Fruit fly (Drosophila melanogaster) whole organism, embryonic: Measurements from ENCODE around the gene PMP34.

Source experiments
- Awh ChIP-seq: fragments of 200-800 bp; sonication (Bioruptor generic); IDR thresholded peaks from 2 replicates; pipeline ENCODE4, ENCODE4 v1.3.6; 2022; ENCODE audit warnings: missing biosample characterization, missing genetic modification characterization
- Blimp-1 ChIP-seq: fragments of 200-800 bp; sonication (Bioruptor generic); optimal IDR thresholded peaks from 3 replicates; lab custom pipeline; 2018; ENCODE audit warnings: missing biosample characterization, missing genetic modification characterization, mild to moderate bottlenecking, moderate library complexity, missing genetic modification reagents
- CG10366 ChIP-seq: fragments of 200-800 bp; sonication (Bioruptor generic); IDR thresholded peaks from 2 replicates; pipeline ENCODE4 v1.3.6; 2022; ENCODE audit warnings: missing biosample characterization, missing genetic modification characterization
- CG10543 ChIP-seq: fragments of 200-800 bp; sonication (Bioruptor generic); optimal IDR thresholded peaks from 3 replicates; lab custom pipeline; 2017; ENCODE audit warnings: missing biosample characterization, mild to moderate bottlenecking, missing genetic modification characterization, moderate library complexity
- CG11085 ChIP-seq: fragments of 200-800 bp; sonication (Bioruptor generic); IDR thresholded peaks from 2 replicates; pipeline ENCODE4 v1.3.6; 2022; ENCODE audit warnings: missing biosample characterization, missing genetic modification characterization
- CG11456 ChIP-seq: fragments of 200-800 bp; sonication (Bioruptor generic); IDR thresholded peaks from 3 replicates; pipeline ENCODE4 v1.3.6; 2022; ENCODE audit warnings: missing biosample characterization, missing genetic modification characterization
- CG12155 ChIP-seq: fragments of 200-800 bp; sonication (Bioruptor generic); optimal IDR thresholded peaks from 3 replicates; lab custom pipeline; 2016; ENCODE audit warnings: missing biosample characterization, missing genetic modification characterization
- CG12659 ChIP-seq: fragments of 200-800 bp; sonication (Bioruptor generic); optimal IDR thresholded peaks from 3 replicates; lab custom pipeline; 2017; ENCODE audit warnings: mild to moderate bottlenecking, missing biosample characterization, missing genetic modification reagents, missing genetic modification characterization
- CG12744 ChIP-seq: fragments of 200-800 bp; sonication (Bioruptor generic); optimal IDR thresholded peaks from 2 replicates; lab custom pipeline; 2016; ENCODE audit warnings: missing biosample characterization, missing genetic modification characterization
- CG1792 ChIP-seq: fragments of 200-800 bp; sonication (Bioruptor generic); optimal IDR thresholded peaks from 2 replicates; lab custom pipeline; 2016; ENCODE audit warnings: missing biosample characterization, missing genetic modification characterization
- CG18262 ChIP-seq: fragments of 200-800 bp; optimal IDR thresholded peaks from 3 replicates; lab custom pipeline; 2019; ENCODE audit warnings: missing biosample characterization, mild to moderate bottlenecking, missing genetic modification characterization, moderate library complexity
- CG2120 ChIP-seq: fragments of 200-800 bp; sonication (Bioruptor generic); optimal IDR thresholded peaks from 3 replicates; lab custom pipeline; 2016; ENCODE audit warnings: missing biosample characterization, missing genetic modification characterization
- CG2199 ChIP-seq: fragments of 200-800 bp; sonication (Bioruptor generic); IDR thresholded peaks from 3 replicates; pipeline ENCODE4 v1.3.6; 2022; ENCODE audit warnings: missing biosample characterization, missing genetic modification characterization
- CG2678 ChIP-seq: fragments of 200-800 bp; sonication (Bioruptor generic); optimal IDR thresholded peaks from 3 replicates; lab custom pipeline; 2019; ENCODE audit warnings: missing biosample characterization, mild to moderate bottlenecking, missing genetic modification characterization, moderate library complexity
- CG30403 ChIP-seq: fragments of 200-800 bp; sonication (Bioruptor generic); optimal IDR thresholded peaks from 3 replicates; lab custom pipeline; 2016; ENCODE audit warnings: missing biosample characterization, missing genetic modification characterization
- CG3065 ChIP-seq: fragments of 200-800 bp; sonication (Bioruptor generic); optimal IDR thresholded peaks from 2 replicates; lab custom pipeline; 2016; ENCODE audit warnings: missing biosample characterization, missing genetic modification characterization
- CG34376 ChIP-seq: fragments of 200-800 bp; sonication (Bioruptor generic); optimal IDR thresholded peaks from 2 replicates; lab custom pipeline; 2018; ENCODE audit warnings: missing biosample characterization, mild to moderate bottlenecking, missing genetic modification characterization
- CG6654 ChIP-seq: fragments of 200-800 bp; sonication (Bioruptor generic); optimal IDR thresholded peaks from 2 replicates; lab custom pipeline; 2017; ENCODE audit warnings: missing biosample characterization, mild to moderate bottlenecking, missing genetic modification characterization
- CG6854 ChIP-seq: fragments of 200-800 bp; sonication (Bioruptor generic); optimal IDR thresholded peaks from 3 replicates; lab custom pipeline; 2017; ENCODE audit warnings: missing biosample characterization, mild to moderate bottlenecking, missing genetic modification characterization
- CG9932 ChIP-seq: fragments of 200-800 bp; sonication (Bioruptor generic); IDR thresholded peaks from 2 replicates; pipeline ENCODE4 v1.3.6; 2022; ENCODE audit warnings: missing biosample characterization, missing genetic modification characterization
- CrebB ChIP-seq: fragments of 200-800 bp; sonication (Bioruptor generic); optimal IDR thresholded peaks from 3 replicates; lab custom pipeline; 2018; ENCODE audit warnings: missing biosample characterization, mild to moderate bottlenecking, missing genetic modification characterization
- Ets97D ChIP-seq: fragments of 200-800 bp; sonication (Bioruptor generic); optimal IDR thresholded peaks from 3 replicates; lab custom pipeline; 2016; ENCODE audit warnings: missing biosample characterization, missing genetic modification characterization
- Jarid2 ChIP-seq: fragments of 200-800 bp; sonication (Bioruptor generic); optimal IDR thresholded peaks from 3 replicates; lab custom pipeline; 2017; ENCODE audit warnings: mild to moderate bottlenecking, missing biosample characterization, missing genetic modification reagents, missing genetic modification characterization
- Mad ChIP-seq: fragments of 200-800 bp; sonication (Bioruptor generic); optimal IDR thresholded peaks from 2 replicates; lab custom pipeline; 2016; ENCODE audit warnings: missing biosample characterization, missing genetic modification characterization
- Meics ChIP-seq: fragments of 200-800 bp; sonication (Bioruptor generic); optimal IDR thresholded peaks from 2 replicates; lab custom pipeline; 2017; ENCODE audit warnings: missing biosample characterization, mild to moderate bottlenecking, missing genetic modification characterization
- Sox102F ChIP-seq: fragments of 200-800 bp; sonication (Bioruptor generic); optimal IDR thresholded peaks from 2 replicates; lab custom pipeline; 2018; ENCODE audit warnings: missing biosample characterization, mild to moderate bottlenecking, missing genetic modification characterization, moderate library complexity
- Sry-δ ChIP-seq: fragments of 200-800 bp; sonication (Bioruptor generic); optimal IDR thresholded peaks from 2 replicates; lab custom pipeline; 2016; ENCODE audit warnings: missing biosample characterization, missing genetic modification characterization
- Stat92E ChIP-seq, 3 experiments: fragments of >200 bp in 2 of 3; fragments of 200-800 bp in 1 of 3; sonication (Bioruptor generic) in 1 of 3; optimal IDR thresholded peaks; 2 replicates each; lab custom pipeline; 2017 to 2019; ENCODE audit warnings: missing biosample characterization in 3 of 3, missing genetic modification characterization in 3 of 3, mild to moderate bottlenecking in 1 of 3, moderate library complexity in 1 of 3
- Usf ChIP-seq: fragments of 200-800 bp; sonication (Bioruptor generic); optimal IDR thresholded peaks from 2 replicates; lab custom pipeline; 2017; ENCODE audit warnings: missing genotype, missing biosample characterization, missing genetic modification characterization
- YL-1 ChIP-seq: fragments of 200-800 bp; sonication (Bioruptor generic); optimal IDR thresholded peaks from 3 replicates; lab custom pipeline; 2017; ENCODE audit warnings: missing biosample characterization, mild to moderate bottlenecking, missing genetic modification characterization
- crc ChIP-seq: fragments of 200-800 bp; sonication (Bioruptor generic); optimal IDR thresholded peaks from 2 replicates; lab custom pipeline; 2016; ENCODE audit warnings: missing biosample characterization, missing genetic modification characterization
- da ChIP-seq: fragments of 200-800 bp; sonication (Bioruptor generic); optimal IDR thresholded peaks from 2 replicates; lab custom pipeline; 2016; ENCODE audit warnings: missing biosample characterization, missing genetic modification characterization
- dimm ChIP-seq: fragments of 200-800 bp; sonication (Bioruptor generic); IDR thresholded peaks from 2 replicates; pipeline ENCODE4 v1.3.6; 2022; ENCODE audit warnings: missing biosample characterization, missing genetic modification characterization
- gfzf ChIP-seq: fragments of 200-800 bp; sonication (Bioruptor generic); optimal IDR thresholded peaks from 2 replicates; lab custom pipeline; 2016; ENCODE audit warnings: missing biosample characterization, mild to moderate bottlenecking, missing genetic modification characterization, moderate library complexity
- gsb ChIP-seq: fragments of 200-800 bp; sonication (Bioruptor generic); IDR thresholded peaks from 2 replicates; pipeline ENCODE4 v1.3.6; 2022; ENCODE audit warnings: missing biosample characterization, missing genetic modification characterization
- her ChIP-seq: fragments of 200-800 bp; sonication (Bioruptor generic); optimal IDR thresholded peaks from 2 replicates; lab custom pipeline; 2016; ENCODE audit warnings: missing biosample characterization, missing genetic modification characterization
- hth ChIP-seq: fragments of >200 bp; optimal IDR thresholded peaks from 2 replicates; lab custom pipeline; 2017; ENCODE audit warnings: inconsistent platforms
- jigr1 ChIP-seq: fragments of 200-800 bp; sonication (Bioruptor generic); IDR thresholded peaks from 3 replicates; pipeline ENCODE4 v1.3.6; 2022; ENCODE audit warnings: missing biosample characterization, missing genetic modification characterization
- klu ChIP-seq: fragments of 200-800 bp; sonication (Bioruptor generic); IDR thresholded peaks from 2 replicates; pipeline ENCODE4 v1.3.6; 2022; ENCODE audit warnings: missing biosample characterization, missing genetic modification characterization
- lbe ChIP-seq: fragments of 200-800 bp; sonication (Bioruptor generic); optimal IDR thresholded peaks from 2 replicates; lab custom pipeline; 2016; ENCODE audit warnings: missing biosample characterization, mild to moderate bottlenecking, missing genetic modification characterization
- lola ChIP-seq, 3 experiments: fragments of >200 bp in 2 of 3; fragments of 200-800 bp in 1 of 3; sonication (Bioruptor generic) in 1 of 3; optimal IDR thresholded peaks; 2 replicates each; lab custom pipeline; 2017 to 2019; ENCODE audit warnings: missing biosample characterization in 3 of 3, missing genetic modification characterization in 3 of 3, mild to moderate bottlenecking in 1 of 3, moderate library complexity in 1 of 3
- mam ChIP-seq: fragments of 200-800 bp; sonication (Bioruptor generic); optimal IDR thresholded peaks from 3 replicates; lab custom pipeline; 2016; ENCODE audit warnings: missing biosample characterization, missing genetic modification characterization
- pan ChIP-seq, 4 experiments: fragments of >200 bp in 3 of 4; fragments of 200-800 bp in 1 of 4; sonication (Bioruptor generic) in 1 of 4; optimal IDR thresholded peaks in 3 of 4; IDR thresholded peaks in 1 of 4; 2 replicates each; pipeline versions ENCODE4 v1.3.6 to Lab custom; 2017 to 2022; ENCODE audit warnings: missing biosample characterization in 2 of 4, missing genetic modification characterization in 2 of 4, mixed read lengths in 1 of 4
- pnt ChIP-seq: fragments of 200-800 bp; sonication (Bioruptor generic); optimal IDR thresholded peaks from 3 replicates; lab custom pipeline; 2016; ENCODE audit warnings: missing biosample characterization, missing genetic modification characterization
- pum ChIP-seq: fragments of 200-800 bp; sonication (Bioruptor generic); optimal IDR thresholded peaks from 2 replicates; lab custom pipeline; 2016; ENCODE audit warnings: missing biosample characterization, missing genetic modification characterization
- sens ChIP-seq: fragments of 200-800 bp; sonication (Bioruptor generic); peaks from one replicate; lab custom pipeline; 2016; ENCODE audit warnings: missing biosample characterization, missing genetic modification characterization
- sens-2 ChIP-seq: fragments of 200-800 bp; sonication (Bioruptor generic); IDR thresholded peaks from 2 replicates; pipeline ENCODE4 v1.3.6; 2022; ENCODE audit warnings: missing biosample characterization, missing genetic modification characterization
- sim ChIP-seq: fragments of 200-800 bp; sonication (Bioruptor generic); IDR thresholded peaks from 2 replicates; pipeline ENCODE4 v1.3.6; 2022; ENCODE audit warnings: missing biosample characterization, missing genetic modification characterization
- tll ChIP-seq, 2 experiments: fragments of 200-800 bp in 1 of 2; fragments of >200 bp in 1 of 2; sonication (Bioruptor generic) in 1 of 2; optimal IDR thresholded peaks; 2 replicates each; lab custom pipeline; 2017 to 2019; ENCODE audit warnings: missing biosample characterization in 2 of 2, missing genetic modification characterization in 2 of 2, mild to moderate bottlenecking in 1 of 2, moderate library complexity in 1 of 2
- wor ChIP-seq: fragments of 200-800 bp; sonication (Bioruptor generic); IDR thresholded peaks from 2 replicates; pipeline ENCODE4 v1.3.6; 2022; ENCODE audit warnings: missing biosample characterization, missing genetic modification characterization
- zen ChIP-seq: fragments of 200-800 bp; sonication (Bioruptor generic); optimal IDR thresholded peaks from 3 replicates; lab custom pipeline; 2018; ENCODE audit warnings: missing biosample characterization, mild to moderate bottlenecking, missing genetic modification characterization, moderate library complexity

PMP34 gene

dm6 chr3L:4313299-4313698 is 5.3 kb upstream of the PMP34 start, which contains the start of gene Claspin (continued):
- TF ChIP-seq Sox102F (GFP tag; lab: Kevin White, UChicago) (no peak), Blimp-1 (GFP tag; lab: Kevin White, UChicago) (peak; percentile 6), klu (GFP tag; lab: Robert Waterston, UW) (no peak; the same call in 1 of the 2 replicates), YL-1 (GFP tag; lab: Kevin White, UChicago) (peak; percentile 11), Meics (no peak), her (peak; percentile 10), jigr1 (no peak), wor (no peak), da (GFP tag; lab: Kevin White, UChicago) (no peak), gsb (no peak), CG2678 (tag; lab: Kevin White, UChicago) (no peak), CG12659 (GFP tag; lab: Kevin White, UChicago) (peak; percentile 66), CG6654 (GFP tag; lab: Kevin White, UChicago) (no peak), CG10543 (GFP tag; lab: Kevin White, UChicago) (no peak), CG2199 (GFP tag; lab: Robert Waterston, UW) (no peak; the same call in 2 of the 3 replicates), CG3065 (peak; percentile 34), Jarid2 (GFP tag; lab: Kevin White, UChicago) (no peak), pan (optimal IDR thresholded peaks at IDR 0.05; lab: Kevin White, UChicago) (no peak), pan (GFP tag; optimal IDR thresholded peaks at IDR 0.05 in 1 of 2, IDR thresholded peaks at IDR 0.05 in 1 of 2) (peak in 1 of 2 experiments; percentile 20), mam (peak; percentile 60), CG12744 (no peak), CG34376 (GFP tag; lab: Kevin White, UChicago) (no peak), CG10366 (GFP tag; lab: Robert Waterston, UW) (peak; percentile 13; the same call in 1 of the 2 replicates), sim (no peak), hth (no peak), CG30403 (GFP tag; lab: Kevin White, UChicago) (peak; percentile 17), dimm (GFP tag; lab: Robert Waterston, UW) (no peak), CG11456 (GFP tag; lab: Robert Waterston, UW) (peak; percentile 20; the same call in 1 of the 3 replicates), CG12155 (GFP tag; lab: Kevin White, UChicago) (peak; percentile 61), zen (tag; lab: Kevin White, UChicago) (no peak), CG1792 (no peak), sens (peak; percentile 88), lola (GFP tag; optimal IDR thresholded peaks at IDR 0.05; lab: Kevin White, UChicago) (no peak), tll (GFP tag; optimal IDR thresholded peaks at IDR 0.05; lab: Kevin White, UChicago) (no peak), CG6854 (GFP tag; lab: Kevin White, UChicago) (no peak), CG11085 (no peak), crc (GFP tag; lab: Kevin White, UChicago) (no peak), CG2120 (GFP tag; lab: Kevin White, UChicago) (peak; percentile 75), Sry-δ (GFP tag; lab: Kevin White, UChicago) (peak; percentile 7), gfzf (GFP tag; lab: Kevin White, UChicago) (peak; percentile 49), Ets97D (GFP tag; lab: Kevin White, UChicago) (peak; percentile 80), CG9932 (GFP tag; lab: Robert Waterston, UW) (peak; percentile 73), CrebB (tag; lab: Kevin White, UChicago) (no peak), Usf (GFP tag; lab: Kevin White, UChicago) (no peak), pum (no peak), lbe (GFP tag; lab: Kevin White, UChicago) (no peak), pnt (GFP tag; lab: Kevin White, UChicago) (no peak), Awh (GFP tag; lab: Robert Waterston, UW) (no peak; the same call in 1 of the 2 replicates), Mad (GFP tag; lab: Kevin White, UChicago) (peak; percentile 54), CG18262 (tag; lab: Kevin White, UChicago) (no peak), Stat92E (GFP tag; optimal IDR thresholded peaks at IDR 0.05; lab: Kevin White, UChicago) (peak in 1 of 3 experiments; percentile 6), sens-2 (GFP tag; lab: Robert Waterston, UW) (no peak)
